Worm (Caenorhabditis elegans) whole organism, L2 larva: ENCODE results near the gene C34C12.1.

Experiments used
- C34F6.9 ChIP-seq: fragments of 150-350 bp; optimal IDR thresholded peaks from 2 replicates; lab custom pipeline; 2014; ENCODE audit warnings: missing biosample characterization, missing genetic modification characterization
- F13H6.1 ChIP-seq: sonication (generic microtip); optimal IDR thresholded peaks from 2 replicates; lab custom pipeline; 2016; ENCODE audit warnings: missing genetic modification characterization, missing compliant biosample characterization
- aly-2 ChIP-seq: fragments of 150-350 bp; optimal IDR thresholded peaks from 2 replicates; lab custom pipeline; 2014; ENCODE audit warnings: missing biosample characterization, missing genetic modification characterization
- elt-1 ChIP-seq: fragments of 150-350 bp; optimal IDR thresholded peaks from 2 replicates; lab custom pipeline; 2014; ENCODE audit warnings: missing biosample characterization, missing genetic modification characterization
- nhr-11 ChIP-seq: fragments of 150-350 bp; optimal IDR thresholded peaks from 2 replicates; lab custom pipeline; 2014; ENCODE audit warnings: missing biosample characterization, missing genetic modification characterization
- nhr-12 ChIP-seq: fragments of 150-350 bp; optimal IDR thresholded peaks from 2 replicates; lab custom pipeline; 2014; ENCODE audit warnings: missing biosample characterization, missing genetic modification characterization
- nhr-237 ChIP-seq: fragments of 150-350 bp; optimal IDR thresholded peaks from 2 replicates; lab custom pipeline; 2014; ENCODE audit warnings: missing biosample characterization, missing genetic modification characterization
- zag-1 ChIP-seq: fragments of 150-350 bp; optimal IDR thresholded peaks from 2 replicates; lab custom pipeline; 2014; ENCODE audit warnings: missing biosample characterization, missing genetic modification characterization
- ztf-4 ChIP-seq: fragments of 150-350 bp; optimal IDR thresholded peaks from 2 replicates; lab custom pipeline; 2014; ENCODE audit warnings: missing biosample characterization, missing genetic modification characterization

ce11 chrIII:3480950-3481349 is 26.8 kb downstream of the C34C12.1 start:
- TF ChIP-seq elt-1 (tag; lab: Kevin White, UChicago) (no peak), C34F6.9 (no peak), aly-2 (tag; lab: Kevin White, UChicago) (no peak), zag-1 (tag; lab: Kevin White, UChicago) (no peak), nhr-12 (tag; lab: Kevin White, UChicago) (no peak), nhr-237 (tag; lab: Kevin White, UChicago) (no peak), nhr-11 (tag; lab: Kevin White, UChicago) (no peak), ztf-4 (no peak), F13H6.1 (tag; lab: Kevin White, UChicago) (no peak)
